In genomic region chr2L:368398-369008, dm6 we compare ENCODE assay signal across 3 fruit fly cellular contexts.
TF ChIP-seq lines count a peak whose summit lies in the region.

No protein-coding gene starts in this region.

- no peak for TF ChIP-seq CTCF in whole organism, embryonic (GFP tag; optimal IDR thresholded peaks at IDR 0.05; lab: Kevin White, UChicago)

TF ChIP-seq in whole organism, embryonic, 481 proteins besides CTCF, POLR2A, EP300 and RAD21:
- no peak for TF ChIP-seq CG14014 (GFP tag; IDR thresholded peaks at IDR 0.05; lab: Robert Waterston, UW)
- TF ChIP-seq insv (GFP tag; optimal IDR thresholded peaks at IDR 0.05; lab: Kevin White, UChicago), result no peak
- no peak for TF ChIP-seq pb (GFP tag; optimal IDR thresholded peaks at IDR 0.05; lab: Kevin White, UChicago)
- TF ChIP-seq CG10979 (tag; optimal IDR thresholded peaks at IDR 0.05; lab: Kevin White, UChicago), result peak; percentile 28
- peak; percentile 56; the same call in 1 of the 2 replicates for TF ChIP-seq vvl (GFP tag; IDR thresholded peaks at IDR 0.05; lab: Robert Waterston, UW)
- TF ChIP-seq CG18262 (tag; optimal IDR thresholded peaks at IDR 0.05; lab: Kevin White, UChicago), result peak; percentile 13
- TF ChIP-seq exex (tag; optimal IDR thresholded peaks at IDR 0.05; lab: Kevin White, UChicago), result no peak
- TF ChIP-seq ftz-f1 (GFP tag; optimal IDR thresholded peaks at IDR 0.05; lab: Kevin White, UChicago), result no peak
- TF ChIP-seq D19A (tag; optimal IDR thresholded peaks at IDR 0.05; lab: Kevin White, UChicago), result peak; percentile 88
- peak; percentile 5 for TF ChIP-seq Vsx1 (GFP tag; optimal IDR thresholded peaks at IDR 0.05; lab: Kevin White, UChicago)
- TF ChIP-seq bsh (GFP tag; optimal IDR thresholded peaks at IDR 0.05; lab: Kevin White, UChicago), result peak in 1 of 2 experiments; percentile 4
- TF ChIP-seq lola (GFP tag; optimal IDR thresholded peaks at IDR 0.05; lab: Kevin White, UChicago), result peak in 1 of 3 experiments; percentile 1
- peak; percentile 26 for TF ChIP-seq gem (tag; optimal IDR thresholded peaks at IDR 0.05; lab: Kevin White, UChicago)
- no peak for TF ChIP-seq Hr78 (GFP tag; optimal IDR thresholded peaks at IDR 0.05; lab: Kevin White, UChicago)
- TF ChIP-seq pnt (GFP tag; optimal IDR thresholded peaks at IDR 0.05; lab: Kevin White, UChicago), result no peak
- TF ChIP-seq bcd (GFP tag; optimal IDR thresholded peaks at IDR 0.05; lab: Kevin White, UChicago), result no peak
- TF ChIP-seq sens (GFP tag; lab: Kevin White, UChicago), result peak; percentile 72
- TF ChIP-seq repo (GFP tag; optimal IDR thresholded peaks at IDR 0.05; lab: Kevin White, UChicago), result no peak
- TF ChIP-seq Nf-YC (tag; optimal IDR thresholded peaks at IDR 0.05; lab: Kevin White, UChicago), result peak; percentile 96
- TF ChIP-seq cg (GFP tag; optimal IDR thresholded peaks at IDR 0.05; lab: Kevin White, UChicago), result peak; percentile 69
- no peak for TF ChIP-seq CG32772 (GFP tag; IDR thresholded peaks at IDR 0.05; lab: Robert Waterston, UW)
- TF ChIP-seq nmo (GFP tag; optimal IDR thresholded peaks at IDR 0.05; lab: Kevin White, UChicago), result peak; percentile 10
- peak; percentile 14 to 28 for TF ChIP-seq Trl (optimal IDR thresholded peaks at IDR 0.05; lab: Kevin White, UChicago)
- TF ChIP-seq Trl (GFP tag; optimal IDR thresholded peaks at IDR 0.05; lab: Kevin White, UChicago), result no peak
- no peak for TF ChIP-seq Usf (GFP tag; optimal IDR thresholded peaks at IDR 0.05; lab: Kevin White, UChicago)
- peak; percentile 93 for TF ChIP-seq CG4360 (GFP tag; IDR thresholded peaks at IDR 0.05; lab: Robert Waterston, UW)
- no peak for TF ChIP-seq slbo (GFP tag; IDR thresholded peaks at IDR 0.05; lab: Robert Waterston, UW)
- peak; percentile 96 for TF ChIP-seq Nf-YB (GFP tag; optimal IDR thresholded peaks at IDR 0.05; lab: Kevin White, UChicago)
- no peak for TF ChIP-seq CG4282 (GFP tag; optimal IDR thresholded peaks at IDR 0.05; lab: Kevin White, UChicago)
- TF ChIP-seq CG32767 (GFP tag; IDR thresholded peaks at IDR 0.05; lab: Robert Waterston, UW), result no peak

TF ChIP-seq in whole organism, prepupa, 60 proteins besides CTCF, POLR2A, EP300 and RAD21 (continues in another document):
- TF ChIP-seq ss (GFP tag; optimal IDR thresholded peaks at IDR 0.05; lab: Kevin White, UChicago), result no peak
- TF ChIP-seq Blimp-1 (GFP tag; optimal IDR thresholded peaks at IDR 0.05; lab: Kevin White, UChicago), result no peak
- no peak for TF ChIP-seq CG15336 (GFP tag; IDR thresholded peaks at IDR 0.05; lab: Robert Waterston, UW)
- no peak for TF ChIP-seq Smox (GFP tag; optimal IDR thresholded peaks at IDR 0.05; lab: Kevin White, UChicago)
- no peak for TF ChIP-seq pdm3 (GFP tag; optimal IDR thresholded peaks at IDR 0.05; lab: Kevin White, UChicago)
- no peak for TF ChIP-seq CG6792 (GFP tag; optimal IDR thresholded peaks at IDR 0.05; lab: Kevin White, UChicago)
- no peak for TF ChIP-seq dac (GFP tag; optimal IDR thresholded peaks at IDR 0.05; lab: Kevin White, UChicago)
- peak; percentile 3 for TF ChIP-seq CG32006 (GFP tag; optimal IDR thresholded peaks at IDR 0.05; lab: Kevin White, UChicago)
- TF ChIP-seq CG6854 (GFP tag; optimal IDR thresholded peaks at IDR 0.05; lab: Kevin White, UChicago), result no peak
- TF ChIP-seq CG11762 (GFP tag; optimal IDR thresholded peaks at IDR 0.05; lab: Kevin White, UChicago; ENCODE audit: insufficient read depth), result no peak
- no peak for TF ChIP-seq CG7368 (GFP tag; optimal IDR thresholded peaks at IDR 0.05; lab: Kevin White, UChicago)
- no peak for TF ChIP-seq Hr4 (GFP tag; optimal IDR thresholded peaks at IDR 0.05; lab: Kevin White, UChicago)
- no peak for TF ChIP-seq Lpt (GFP tag; optimal IDR thresholded peaks at IDR 0.05; lab: Kevin White, UChicago)
- TF ChIP-seq cyc (GFP tag; optimal IDR thresholded peaks at IDR 0.05; lab: Kevin White, UChicago), result no peak
- peak; percentile 5 for TF ChIP-seq acj6 (GFP tag; optimal IDR thresholded peaks at IDR 0.05; lab: Kevin White, UChicago)
- peak; percentile 69 for TF ChIP-seq svp (GFP tag; lab: Kevin White, UChicago)
- no peak for TF ChIP-seq spab (GFP tag; optimal IDR thresholded peaks at IDR 0.05; lab: Kevin White, UChicago)
- TF ChIP-seq CG10669 (GFP tag; optimal IDR thresholded peaks at IDR 0.05; lab: Kevin White, UChicago), result peak; percentile 1
- no peak for TF ChIP-seq eg (GFP tag; IDR thresholded peaks at IDR 0.05; lab: Robert Waterston, UW)
- no peak for TF ChIP-seq CG6276 (GFP tag; optimal IDR thresholded peaks at IDR 0.05; lab: Kevin White, UChicago)
- no peak for TF ChIP-seq Ets21C (GFP tag; optimal IDR thresholded peaks at IDR 0.05; lab: Kevin White, UChicago)
- TF ChIP-seq OdsH (GFP tag; optimal IDR thresholded peaks at IDR 0.05; lab: Kevin White, UChicago), result no peak
- no peak for TF ChIP-seq CG9139 (GFP tag; optimal IDR thresholded peaks at IDR 0.05; lab: Kevin White, UChicago)
- TF ChIP-seq Ets96B (tag; optimal IDR thresholded peaks at IDR 0.05; lab: Kevin White, UChicago), result no peak
- TF ChIP-seq Sox102F (GFP tag; optimal IDR thresholded peaks at IDR 0.05; lab: Kevin White, UChicago), result peak; percentile 14
- no peak for TF ChIP-seq fd85E (GFP tag; optimal IDR thresholded peaks at IDR 0.05; lab: Kevin White, UChicago)
- no peak for TF ChIP-seq CG3032 (tag; optimal IDR thresholded peaks at IDR 0.05; lab: Kevin White, UChicago)
- peak; percentile 29 for TF ChIP-seq esn (GFP tag; optimal IDR thresholded peaks at IDR 0.05; lab: Kevin White, UChicago)
- TF ChIP-seq topi (GFP tag; optimal IDR thresholded peaks at IDR 0.05; lab: Kevin White, UChicago), result no peak
- no peak for TF ChIP-seq Sox14 (GFP tag; optimal IDR thresholded peaks at IDR 0.05; lab: Kevin White, UChicago)
- no peak for TF ChIP-seq CG16779 (tag; optimal IDR thresholded peaks at IDR 0.05; lab: Kevin White, UChicago)
- no peak for TF ChIP-seq CG4318 (GFP tag; optimal IDR thresholded peaks at IDR 0.05; lab: Kevin White, UChicago)
- TF ChIP-seq fd59A (GFP tag; optimal IDR thresholded peaks at IDR 0.05; lab: Kevin White, UChicago), result no peak
- TF ChIP-seq net (GFP tag; optimal IDR thresholded peaks at IDR 0.05; lab: Kevin White, UChicago), result no peak
- TF ChIP-seq Sox15 (GFP tag; optimal IDR thresholded peaks at IDR 0.05; lab: Kevin White, UChicago), result no peak
- TF ChIP-seq CG6808 (GFP tag; optimal IDR thresholded peaks at IDR 0.05; lab: Kevin White, UChicago), result no peak

TF ChIP-seq in whole organism, wandering third instar larva, 38 proteins besides CTCF, POLR2A, EP300 and RAD21:
- TF ChIP-seq psq (GFP tag; optimal IDR thresholded peaks at IDR 0.05; lab: Kevin White, UChicago), result peak; percentile 5
- TF ChIP-seq br (GFP tag; optimal IDR thresholded peaks at IDR 0.05; lab: Kevin White, UChicago), result no peak

Comparison
In these comparisons a context has a peak if more than half of its experiments do, and no peak if none do; other contexts are left out.
1. Of the 7 proteins assayed by ChIP-seq in both whole organism, embryonic and whole organism, prepupa: peak only in whole organism, embryonic: none; only in whole organism, prepupa: Sox102F; in both: none; in neither: 6.